Worm (Caenorhabditis elegans): Measurements from ENCODE around the gene lev-8.

DNA sequence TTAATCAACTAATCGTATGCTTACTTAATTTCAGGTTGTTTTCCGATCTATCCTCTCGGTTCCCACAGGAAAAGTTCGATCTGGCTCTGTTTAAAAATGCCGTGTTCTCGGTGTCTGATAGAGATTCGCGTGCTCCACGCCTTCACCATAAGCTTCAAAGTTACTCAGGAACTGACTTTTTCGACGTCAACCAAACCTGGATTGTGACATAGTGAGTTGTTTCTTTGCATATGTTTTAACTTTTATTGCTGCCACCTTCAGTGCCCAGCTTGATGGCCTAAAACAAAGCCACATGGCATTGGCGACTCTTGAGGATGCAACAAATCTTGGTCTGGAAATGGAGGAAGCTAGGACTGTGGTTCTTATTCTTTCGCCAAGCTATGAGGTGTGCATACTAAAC lies 25.2 kb downstream of the lev-8 start:
- TF ChIP-seq jun-1 (tag; optimal IDR thresholded peaks at IDR 0.05) (no peak), nhr-20 (tag; optimal IDR thresholded peaks at IDR 0.05) (no peak), aly-2 (tag; optimal IDR thresholded peaks at IDR 0.05) (no peak), nhr-237 (tag; optimal IDR thresholded peaks at IDR 0.05) (no peak), nhr-85 (tag) (no peak), lin-35 (GFP tag; optimal IDR thresholded peaks at IDR 0.05) (no peak), pag-3 (tag; optimal IDR thresholded peaks at IDR 0.05; ENCODE audit: borderline replicate concordance, insufficient read depth) (no peak)

Measured in whole organism, L1 larva.